Fruit fly (Drosophila melanogaster) whole organism, pupa: Measurements from ENCODE around the gene CG31248.

Experiments
- CG10348 ChIP-seq: fragments of 200-800 bp; sonication (Bioruptor generic); IDR thresholded peaks from 2 replicates; pipeline ENCODE4 v1.3.6; 2022; ENCODE audit warnings: missing biosample characterization, missing genetic modification characterization
- CG12605 ChIP-seq: fragments of 200-800 bp; sonication (Bioruptor generic); IDR thresholded peaks from 2 replicates; pipeline ENCODE4 v1.3.6; 2022; ENCODE audit warnings: missing biosample characterization, missing genetic modification characterization
- CG13204 ChIP-seq: fragments of 200-800 bp; sonication (Bioruptor generic); optimal IDR thresholded peaks from 2 replicates; lab custom pipeline; 2018; ENCODE audit warnings: missing biosample characterization, mild to moderate bottlenecking, missing genetic modification characterization, moderate library complexity
- CG14655 ChIP-seq: fragments of 200-800 bp; sonication (Bioruptor generic); optimal IDR thresholded peaks from 3 replicates; lab custom pipeline; 2017; ENCODE audit warnings: mild to moderate bottlenecking, missing biosample characterization, missing genetic modification reagents, missing genetic modification characterization
- CG15710 ChIP-seq: fragments of 200-800 bp; sonication (Bioruptor generic); optimal IDR thresholded peaks from 2 replicates; lab custom pipeline; 2018; ENCODE audit warnings: missing biosample characterization, mild to moderate bottlenecking, missing genetic modification characterization, moderate library complexity
- CG17806 ChIP-seq: fragments of 200-800 bp; sonication (Bioruptor generic); optimal IDR thresholded peaks from 2 replicates; lab custom pipeline; 2018; ENCODE audit warnings: missing biosample characterization, mild to moderate bottlenecking, missing genetic modification characterization, moderate library complexity
- CG32121 ChIP-seq: fragments of 200-800 bp; sonication (Bioruptor generic); IDR thresholded peaks from 2 replicates; pipeline ENCODE4 v1.3.6; 2022; ENCODE audit warnings: missing biosample characterization, missing genetic modification characterization
- CG34367 ChIP-seq: fragments of 200-800 bp; sonication (Bioruptor generic); optimal IDR thresholded peaks from 2 replicates; lab custom pipeline; 2018; ENCODE audit warnings: missing biosample characterization, mild to moderate bottlenecking, missing genetic modification characterization
- CG4496 ChIP-seq: fragments of 200-800 bp; sonication (Bioruptor generic); IDR thresholded peaks from 3 replicates; pipeline ENCODE4 v1.3.6; 2022; ENCODE audit warnings: missing biosample characterization, missing genetic modification characterization
- CG8159 ChIP-seq: fragments of 200-800 bp; sonication (Bioruptor generic); optimal IDR thresholded peaks from 3 replicates; lab custom pipeline; 2018; ENCODE audit warnings: missing biosample characterization, mild to moderate bottlenecking, missing genetic modification characterization, moderate library complexity
- CG8301 ChIP-seq: fragments of 200-800 bp; sonication (Bioruptor generic); optimal IDR thresholded peaks from 2 replicates; lab custom pipeline; 2018; ENCODE audit warnings: missing biosample characterization, mild to moderate bottlenecking, missing genetic modification characterization
- D1 ChIP-seq: fragments of 200-800 bp; sonication (Bioruptor generic); optimal IDR thresholded peaks from 2 replicates; lab custom pipeline; 2018; ENCODE audit warnings: missing biosample characterization, mild to moderate bottlenecking, missing genetic modification characterization, moderate library complexity
- EcR ChIP-seq: fragments of 200-800 bp; sonication (Bioruptor generic); optimal IDR thresholded peaks from 3 replicates; lab custom pipeline; 2019; ENCODE audit warnings: missing biosample characterization, missing genetic modification characterization, mild to moderate bottlenecking, moderate library complexity, missing genetic modification reagents
- Ets98B ChIP-seq: fragments of 200-800 bp; sonication (Bioruptor generic); IDR thresholded peaks from 2 replicates; pipeline ENCODE4 v1.3.6; 2022; ENCODE audit warnings: missing biosample characterization, missing genetic modification characterization
- Pif1A ChIP-seq: fragments of 200-800 bp; sonication (Bioruptor generic); optimal IDR thresholded peaks from 3 replicates; lab custom pipeline; 2016; ENCODE audit warnings: missing biosample characterization, missing genetic modification characterization
- Pif1B ChIP-seq: fragments of 200-800 bp; sonication (Bioruptor generic); optimal IDR thresholded peaks from 3 replicates; lab custom pipeline; 2016; ENCODE audit warnings: missing biosample characterization, missing genetic modification characterization
- Snoo ChIP-seq: fragments of 200-800 bp; sonication (Bioruptor generic); optimal IDR thresholded peaks from 3 replicates; lab custom pipeline; 2017; ENCODE audit warnings: missing biosample characterization, mild to moderate bottlenecking, missing genetic modification characterization, inconsistent platforms
- fd96Ca ChIP-seq: fragments of 200-800 bp; sonication (Bioruptor generic); IDR thresholded peaks from 3 replicates; pipeline ENCODE4 v1.3.6; 2022; ENCODE audit warnings: missing biosample characterization, missing genetic modification characterization
- gl ChIP-seq: fragments of 200-800 bp; sonication (Bioruptor generic); optimal IDR thresholded peaks from 2 replicates; lab custom pipeline; 2018; ENCODE audit warnings: missing biosample characterization, mild to moderate bottlenecking, missing genetic modification characterization
- rn ChIP-seq: fragments of 200-800 bp; sonication (Bioruptor generic); IDR thresholded peaks from 2 replicates; pipeline ENCODE4 v1.3.6; 2022; ENCODE audit warnings: missing biosample characterization, missing genetic modification characterization

CG31248 gene

DNA sequence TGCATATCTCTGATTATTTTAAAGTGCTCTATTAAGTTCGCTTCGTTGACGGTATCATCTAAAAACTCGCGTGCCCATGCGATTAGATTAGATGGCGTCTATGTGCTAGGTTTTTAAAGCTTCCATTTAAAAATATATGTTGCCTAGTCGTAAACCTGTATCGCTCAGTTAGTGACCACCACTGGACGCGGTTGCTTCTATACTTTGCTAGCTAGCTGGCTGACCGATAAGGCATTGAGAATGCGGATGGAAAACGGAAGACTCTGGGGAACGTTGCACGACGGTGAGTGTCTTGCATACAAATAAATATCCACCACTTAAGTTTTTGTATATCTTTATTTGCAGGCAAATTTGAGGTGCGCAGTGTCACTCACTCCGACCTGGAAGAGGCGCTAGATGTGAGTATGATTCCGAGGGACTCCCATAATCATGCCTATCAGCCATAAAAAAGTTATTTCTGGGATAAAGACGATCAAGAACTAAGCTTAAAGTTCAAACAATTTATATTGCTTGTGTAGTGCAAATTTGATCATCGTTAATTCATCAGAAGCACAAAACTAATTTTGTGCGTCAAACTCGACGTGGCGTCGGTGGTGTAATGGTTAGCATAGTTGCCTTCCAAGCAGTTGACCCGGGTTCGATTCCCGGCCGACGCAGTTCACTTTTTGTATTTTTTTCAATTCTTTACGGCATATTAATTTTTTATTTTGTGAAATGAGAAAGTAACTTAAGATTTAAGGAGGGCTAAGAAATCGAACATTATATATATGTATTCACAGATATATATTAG is at the start of gene CG31248:
TSS of gene CG31248 (plus strand) at position 41 of the 790 bp plus-strand sequence.
- TF ChIP-seq CG12605, result peak; percentile 21; the same call in 1 of the 2 replicates
- TF ChIP-seq Pif1A (GFP tag; lab: Kevin White, UChicago), result no peak
- TF ChIP-seq Ets98B (GFP tag; lab: Robert Waterston, UW), result no peak

DNA sequence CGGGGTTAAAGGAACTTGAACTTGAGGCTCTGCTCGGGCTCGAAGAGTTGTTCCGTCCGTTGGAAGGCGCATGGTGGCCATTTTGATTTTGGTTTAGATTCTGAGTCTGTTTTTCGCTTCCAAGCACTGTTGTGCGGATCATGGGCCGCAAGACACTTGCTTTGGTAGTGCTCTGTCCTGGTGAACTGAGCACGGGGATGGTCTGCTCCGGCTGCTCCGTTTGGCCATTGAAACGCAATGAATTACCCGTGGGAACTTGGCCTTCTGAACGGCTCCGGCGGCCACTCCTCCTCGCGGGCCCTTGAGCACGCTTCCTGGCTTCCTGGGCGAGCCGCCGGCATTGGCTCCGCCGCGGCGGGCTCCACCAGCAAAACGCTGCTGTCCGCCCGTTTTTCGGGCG is 49.4 kb upstream of the CG31248 start:
- TF ChIP-seq gl (tag; lab: Kevin White, UChicago) (no peak), CG17806 (no peak), CG8301 (tag; lab: Kevin White, UChicago) (no peak), CG15710 (tag; lab: Kevin White, UChicago) (no peak), CG12605 (no peak), Pif1B (GFP tag; lab: Kevin White, UChicago) (no peak), EcR (GFP tag; lab: Kevin White, UChicago) (no peak), Pif1A (GFP tag; lab: Kevin White, UChicago) (no peak), rn (no peak), D1 (tag; lab: Kevin White, UChicago) (no peak), CG34367 (tag; lab: Kevin White, UChicago) (no peak)

DNA sequence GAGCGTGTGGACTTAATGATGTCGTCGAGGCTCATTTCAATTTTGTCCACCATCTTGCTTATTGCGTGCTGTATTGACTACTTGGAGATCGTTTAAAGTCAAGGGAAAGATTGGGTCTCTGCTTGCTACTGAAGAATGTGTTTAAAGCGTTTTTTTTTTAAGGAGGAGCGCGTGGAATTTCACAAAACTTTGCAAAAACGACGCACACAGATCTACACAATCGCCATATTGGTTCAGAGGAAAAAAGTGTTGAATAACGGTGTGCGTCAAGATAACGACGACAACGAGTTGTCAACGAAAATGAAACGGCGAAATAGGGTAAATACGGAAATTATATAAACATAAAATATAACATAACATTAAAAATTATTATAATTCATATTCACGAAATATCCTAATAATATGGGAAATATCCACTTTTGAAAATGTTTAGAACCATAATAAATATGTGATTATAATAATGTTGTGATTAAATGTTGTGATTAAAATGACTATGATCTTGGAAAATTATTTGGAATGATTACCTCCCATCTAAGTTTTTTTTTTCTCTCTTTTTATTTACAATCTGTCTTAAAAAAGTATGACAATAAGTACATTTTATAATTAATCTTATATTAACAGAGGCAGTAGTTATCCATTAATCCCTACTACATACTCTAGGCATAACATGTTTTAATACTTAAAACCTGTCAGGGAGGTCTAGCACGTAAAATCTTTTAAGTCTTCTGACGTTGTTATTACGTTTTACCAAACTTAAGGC is 48.8 kb upstream of the CG31248 start, which contains the start of gene Ref1:
TSS of gene Ref1 (minus strand) at position 231 of the 760 bp plus-strand sequence.
- TF ChIP-seq rn (no peak), CG15710 (tag; lab: Kevin White, UChicago) (no peak), CG34367 (tag; lab: Kevin White, UChicago) (no peak), EcR (GFP tag; lab: Kevin White, UChicago) (no peak), CG14655 (no peak), CG32121 (GFP tag; lab: Robert Waterston, UW) (no peak), fd96Ca (GFP tag; lab: Robert Waterston, UW) (no peak), CG12605 (no peak), CG17806 (no peak), Pif1A (GFP tag; lab: Kevin White, UChicago) (no peak), Pif1B (GFP tag; lab: Kevin White, UChicago) (no peak), CG8301 (tag; lab: Kevin White, UChicago) (no peak), Ets98B (GFP tag; lab: Robert Waterston, UW) (no peak), CG4496 (GFP tag; lab: Robert Waterston, UW) (no peak), CG10348 (no peak), CG13204 (no peak), gl (tag; lab: Kevin White, UChicago) (no peak), D1 (tag; lab: Kevin White, UChicago) (no peak)

DNA sequence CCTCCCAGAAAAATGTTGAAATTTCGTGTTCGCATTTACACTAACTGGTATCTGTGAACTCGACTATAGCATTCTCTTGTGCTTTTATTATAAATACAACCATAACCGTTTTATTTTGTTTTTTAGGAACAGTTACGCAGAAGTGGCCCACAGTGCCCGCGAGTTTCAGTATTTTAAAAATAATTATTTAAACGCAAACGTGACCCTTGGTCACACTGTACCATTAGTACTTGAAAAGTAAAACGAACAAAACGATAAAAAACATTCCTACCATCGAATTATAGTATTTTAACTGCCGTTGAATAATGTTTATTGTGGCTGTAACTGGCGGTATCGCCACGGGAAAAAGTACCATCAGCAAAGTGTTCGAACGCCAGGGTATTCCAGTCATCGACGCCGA is 47.1 kb upstream of the CG31248 start, which contains the start of gene Dpck:
TSS of gene Dpck (plus strand) at position 211 of the 400 bp plus-strand sequence.
- TF ChIP-seq D1 (tag; lab: Kevin White, UChicago) (no peak), fd96Ca (GFP tag; lab: Robert Waterston, UW) (0 out of 3 replicates have a peak, but pooled peaks have one; percentile 38), Pif1A (GFP tag; lab: Kevin White, UChicago) (no peak), Pif1B (GFP tag; lab: Kevin White, UChicago) (peak; percentile 14), gl (tag; lab: Kevin White, UChicago) (peak; percentile 71), Snoo (peak; percentile 33), CG10348 (no peak), CG13204 (no peak), EcR (GFP tag; lab: Kevin White, UChicago) (no peak), CG15710 (tag; lab: Kevin White, UChicago) (peak; percentile 22), CG32121 (GFP tag; lab: Robert Waterston, UW) (peak; percentile 28; the same call in 1 of the 2 replicates), CG8159 (tag; lab: Kevin White, UChicago) (peak; percentile 48), CG34367 (tag; lab: Kevin White, UChicago) (peak; percentile 31), CG17806 (peak; percentile 19), CG14655 (no peak), CG12605 (peak; percentile 59; the same call in 1 of the 2 replicates), CG8301 (tag; lab: Kevin White, UChicago) (peak; percentile 22), rn (no peak), CG4496 (GFP tag; lab: Robert Waterston, UW) (peak; percentile 57), Ets98B (GFP tag; lab: Robert Waterston, UW) (peak; percentile 60)

DNA sequence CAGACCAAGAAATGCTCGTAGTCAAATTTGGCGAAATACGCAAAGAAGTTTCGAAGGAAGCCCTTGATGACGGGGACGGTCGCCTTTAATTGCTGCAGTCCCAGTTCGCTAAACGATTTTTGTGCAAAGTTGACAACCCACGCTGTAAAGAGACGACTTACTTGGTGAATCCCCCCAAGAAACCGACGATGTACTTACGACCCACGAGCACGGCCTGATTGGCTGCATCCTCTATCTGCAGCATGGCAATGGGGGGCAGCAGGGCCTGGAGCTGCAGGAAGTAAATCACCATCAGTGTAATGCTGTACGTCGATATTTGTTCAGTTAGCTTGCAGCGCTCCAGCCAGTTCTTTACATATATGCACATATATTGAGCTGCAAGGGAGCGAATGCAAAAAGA is 45.4 kb upstream of the CG31248 start:
- TF ChIP-seq CG13204, result no peak

DNA sequence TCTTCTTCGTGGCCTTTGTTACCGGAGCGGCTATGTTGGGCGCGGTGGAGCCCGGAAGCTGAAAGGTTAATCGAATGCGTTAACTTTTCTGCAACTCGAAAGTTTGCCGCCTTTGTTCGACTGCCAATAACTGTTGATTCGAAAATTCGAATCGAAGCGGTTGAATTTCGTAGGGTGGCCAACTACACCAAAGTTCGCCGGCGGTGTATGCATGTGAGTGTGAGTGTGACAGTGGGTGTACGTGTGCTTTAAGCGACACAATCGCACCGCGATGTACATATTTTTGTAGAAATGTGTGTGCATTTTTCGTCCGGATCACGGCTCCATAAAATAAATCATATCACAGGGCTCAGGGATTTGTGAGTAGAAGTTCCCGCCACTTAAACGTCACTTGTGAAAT is 43.7 kb upstream of the CG31248 start:
- no peak for TF ChIP-seq CG15710 (tag; lab: Kevin White, UChicago)
- TF ChIP-seq D1 (tag; lab: Kevin White, UChicago), result no peak
- no peak for TF ChIP-seq rn
- no peak for TF ChIP-seq CG32121 (GFP tag; lab: Robert Waterston, UW)
- TF ChIP-seq, all 21 proteins: peak for 0
